Worm (Caenorhabditis elegans): ENCODE results near the gene spe-39.

Gene spe-39

DNA sequence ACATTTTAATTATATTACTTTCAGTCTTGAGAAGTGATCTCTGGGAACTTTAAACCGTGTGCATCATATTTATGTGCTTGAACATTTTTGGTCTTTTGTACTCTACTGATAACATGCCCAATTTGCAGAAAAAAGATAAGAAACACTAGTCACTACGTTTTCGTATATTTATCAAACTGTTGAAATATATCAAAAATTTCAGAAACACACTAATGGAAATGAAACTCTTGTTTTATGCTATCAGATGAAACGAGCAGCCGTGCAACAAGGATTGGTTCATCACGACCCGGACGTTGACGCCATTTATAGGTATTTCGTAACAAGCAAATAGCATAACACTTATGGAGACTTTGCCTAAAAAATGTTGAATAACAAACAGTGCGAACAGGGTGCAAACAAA lies 38.2 kb downstream of the spe-39 start:
- TF ChIP-seq lsy-2 (tag; optimal IDR thresholded peaks at IDR 0.05) (no peak), T20F7.1 (GFP tag; optimal IDR thresholded peaks at IDR 0.05) (peak; percentile 4), nhr-77 (tag; optimal IDR thresholded peaks at IDR 0.05) (peak; percentile 58), hlh-30 (tag; optimal IDR thresholded peaks at IDR 0.05; ENCODE audit: insufficient read depth) (no peak), nhr-48 (tag; optimal IDR thresholded peaks at IDR 0.05) (no peak), dmd-6 (GFP tag; IDR thresholded peaks at IDR 0.05) (peak; percentile 93), pqm-1 (tag; optimal IDR thresholded peaks at IDR 0.05) (peak; percentile 93), unc-62 (GFP tag; optimal IDR thresholded peaks at IDR 0.05 in 1 of 2) (peak in 1 of 2 experiments; percentile 81), unc-62 (tag; optimal IDR thresholded peaks at IDR 0.05) (no peak), nhr-25 (tag; optimal IDR thresholded peaks at IDR 0.05; ENCODE audit: borderline replicate concordance, insufficient read depth) (no peak), nhr-28 (tag; optimal IDR thresholded peaks at IDR 0.05) (peak; percentile 87)

DNA sequence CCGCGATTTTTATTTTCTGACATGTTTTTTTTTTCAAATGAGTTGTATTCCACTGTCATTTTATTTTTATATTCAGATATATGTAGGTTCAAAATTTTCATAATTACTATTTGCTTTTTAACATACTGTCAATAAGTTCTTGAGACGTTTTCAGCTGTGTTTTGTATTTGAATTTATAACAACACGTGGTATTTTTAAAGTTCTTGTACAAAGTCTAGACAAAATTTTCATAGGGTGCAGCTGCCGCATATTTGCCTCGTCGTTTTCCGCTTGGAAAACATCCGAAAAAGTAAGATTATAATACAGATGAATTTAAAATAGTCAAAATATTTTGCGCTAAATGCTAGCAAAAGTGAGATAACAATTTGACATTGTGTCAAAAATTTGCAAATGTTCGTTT lies 43.5 kb downstream of the spe-39 start, which contains the start of gene dmsr-15:
TSS of gene dmsr-15 (minus strand) at position 101 of the 400 bp plus-strand sequence.
- TF ChIP-seq php-3 (GFP tag; IDR thresholded peaks at IDR 0.05) (no peak), nhr-10 (tag; optimal IDR thresholded peaks at IDR 0.05) (no peak), dve-1 (tag; optimal IDR thresholded peaks at IDR 0.05; ENCODE audit: insufficient read depth) (no peak), lsy-2 (tag; optimal IDR thresholded peaks at IDR 0.05) (no peak), nhr-102 (tag; optimal IDR thresholded peaks at IDR 0.05) (no peak), madf-9 (GFP tag; conservative IDR thresholded peaks at IDR 0.05) (no peak), hmg-1.1 (GFP tag; IDR thresholded peaks at IDR 0.05) (no peak), fos-1 (tag; optimal IDR thresholded peaks at IDR 0.05) (no peak), ceh-44 (GFP tag; IDR thresholded peaks at IDR 0.05) (no peak), lin-39 (tag; optimal IDR thresholded peaks at IDR 0.05) (no peak), lim-7 (GFP tag; IDR thresholded peaks at IDR 0.05) (no peak), vab-7 (GFP tag; IDR thresholded peaks at IDR 0.05) (no peak), daf-8 (GFP tag; IDR thresholded peaks at IDR 0.05) (no peak)

DNA sequence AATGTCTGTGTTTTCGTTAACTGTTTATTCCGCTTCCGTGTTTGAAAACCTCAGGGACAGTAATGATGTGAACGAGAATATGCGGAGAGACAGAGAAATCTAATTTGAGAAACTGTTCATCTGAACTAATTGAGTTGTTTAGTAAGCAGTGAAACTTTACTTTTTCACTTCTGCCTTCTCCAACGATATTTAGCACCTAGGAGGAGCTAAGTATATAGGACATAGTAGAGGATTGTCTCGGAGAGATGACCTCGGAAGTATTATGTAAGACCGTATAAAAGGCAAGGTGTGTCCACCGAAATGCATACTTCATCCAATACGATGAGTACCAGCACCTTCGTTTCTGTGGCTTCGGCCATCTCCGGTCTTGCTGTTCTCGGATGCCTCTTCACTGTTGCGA lies 44.2 kb downstream of the spe-39 start, which contains the start of gene col-141:
TSS of gene col-141 (plus strand) at position 301 of the 400 bp plus-strand sequence.
- TF ChIP-seq nhr-11 (tag; optimal IDR thresholded peaks at IDR 0.05) (no peak), nhr-48 (tag; optimal IDR thresholded peaks at IDR 0.05) (no peak), T26A8.4 (GFP tag; IDR thresholded peaks at IDR 0.05) (no peak), lir-3 (tag; optimal IDR thresholded peaks at IDR 0.05) (no peak), mxl-2 (GFP tag; conservative IDR thresholded peaks at IDR 0.05) (no peak), nhr-77 (tag; optimal IDR thresholded peaks at IDR 0.05) (no peak), Y5F2A.4 (GFP tag; optimal IDR thresholded peaks at IDR 0.05) (no peak), attf-4 (tag; optimal IDR thresholded peaks at IDR 0.05) (no peak), nhr-237 (tag; optimal IDR thresholded peaks at IDR 0.05) (no peak), mdt-29 (GFP tag; IDR thresholded peaks at IDR 0.05) (no peak), aha-1 (tag) (no peak), rbr-2 (tag; optimal IDR thresholded peaks at IDR 0.05) (no peak), vab-7 (GFP tag; IDR thresholded peaks at IDR 0.05) (no peak), lim-7 (GFP tag; IDR thresholded peaks at IDR 0.05) (no peak), F49E8.2 (tag; optimal IDR thresholded peaks at IDR 0.05; ENCODE audit: borderline replicate concordance) (no peak), sdz-12 (GFP tag; optimal IDR thresholded peaks at IDR 0.05) (no peak), spr-3 (GFP tag; optimal IDR thresholded peaks at IDR 0.05) (no peak)

DNA sequence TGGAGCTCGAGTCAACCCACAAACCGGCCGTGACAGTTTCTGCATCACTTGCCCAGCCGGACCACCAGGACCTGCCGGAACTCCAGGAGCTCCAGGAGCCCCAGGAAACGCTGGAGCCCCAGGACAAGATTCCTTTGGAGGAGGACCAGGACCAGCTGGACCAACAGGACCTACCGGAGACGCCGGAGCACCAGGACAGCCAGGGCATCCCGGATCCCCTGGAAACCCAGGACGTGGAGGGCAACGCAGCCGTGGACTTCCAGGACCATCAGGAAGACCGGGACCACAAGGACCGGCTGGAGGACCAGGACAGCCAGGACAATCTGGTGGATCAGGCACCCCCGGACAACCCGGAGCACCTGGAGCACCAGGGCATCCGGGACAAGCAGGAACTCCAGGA lies 44.8 kb downstream of the spe-39 start:
- TF ChIP-seq aha-1 (tag) (peak; percentile 36), madf-9 (GFP tag; conservative IDR thresholded peaks at IDR 0.05) (no peak), set-16 (GFP tag; IDR thresholded peaks at IDR 0.05) (peak; percentile 97)

All from whole organism, L4 larva.